Fruit fly (Drosophila melanogaster) whole organism, embryonic: Measurements from ENCODE around the gene Lerp.

Experiments used
- Atf-2 ChIP-seq: fragments of 200-800 bp; sonication (Bioruptor generic); optimal IDR thresholded peaks from 2 replicates; lab custom pipeline; 2016; ENCODE audit warnings: missing biosample characterization, missing genetic modification characterization
- Bdp1 ChIP-seq: fragments of 200-800 bp; sonication (Bioruptor generic); optimal IDR thresholded peaks from 3 replicates; lab custom pipeline; 2016; ENCODE audit warnings: missing biosample characterization, missing genetic modification characterization
- CG10209 ChIP-seq: fragments of 200-800 bp; sonication (Bioruptor generic); optimal IDR thresholded peaks from 3 replicates; lab custom pipeline; 2017; ENCODE audit warnings: missing biosample characterization, mild to moderate bottlenecking, missing genetic modification characterization, missing genetic modification reagents
- CG1024 ChIP-seq: fragments of 200-800 bp; sonication (Bioruptor generic); IDR thresholded peaks from 2 replicates; pipeline ENCODE4 v1.3.6; 2022; ENCODE audit warnings: missing biosample characterization, missing genetic modification characterization
- CG10274 ChIP-seq: fragments of 200-800 bp; sonication (Bioruptor generic); optimal IDR thresholded peaks from 3 replicates; lab custom pipeline; 2017; ENCODE audit warnings: missing biosample characterization, mild to moderate bottlenecking, missing genetic modification characterization
- CG10431 ChIP-seq: fragments of 200-800 bp; sonication (Bioruptor generic); optimal IDR thresholded peaks from 3 replicates; lab custom pipeline; 2018; ENCODE audit warnings: missing biosample characterization, mild to moderate bottlenecking, missing genetic modification characterization
- CG11085 ChIP-seq: fragments of 200-800 bp; sonication (Bioruptor generic); IDR thresholded peaks from 2 replicates; pipeline ENCODE4 v1.3.6; 2022; ENCODE audit warnings: missing biosample characterization, missing genetic modification characterization
- CG11504 ChIP-seq: fragments of 200-800 bp; sonication (Bioruptor generic); optimal IDR thresholded peaks from 3 replicates; lab custom pipeline; 2019; ENCODE audit warnings: missing biosample characterization, mild to moderate bottlenecking, missing genetic modification characterization, moderate library complexity
- CG13624 ChIP-seq: fragments of 200-800 bp; sonication (Bioruptor generic); optimal IDR thresholded peaks from 2 replicates; lab custom pipeline; 2016; ENCODE audit warnings: missing biosample characterization, missing genetic modification characterization
- CG1529 ChIP-seq: fragments of 200-800 bp; sonication (Bioruptor generic); optimal IDR thresholded peaks from 3 replicates; lab custom pipeline; 2018; ENCODE audit warnings: missing biosample characterization, missing genetic modification characterization
- CG18262 ChIP-seq: fragments of 200-800 bp; optimal IDR thresholded peaks from 3 replicates; lab custom pipeline; 2019; ENCODE audit warnings: missing biosample characterization, mild to moderate bottlenecking, missing genetic modification characterization, moderate library complexity
- CG2889 ChIP-seq: fragments of 200-800 bp; sonication (Bioruptor generic); IDR thresholded peaks from 3 replicates; pipeline ENCODE4 v1.3.6; 2022; ENCODE audit warnings: missing biosample characterization, missing genetic modification characterization
- CG30403 ChIP-seq: fragments of 200-800 bp; sonication (Bioruptor generic); optimal IDR thresholded peaks from 3 replicates; lab custom pipeline; 2016; ENCODE audit warnings: missing biosample characterization, missing genetic modification characterization
- CG9215 ChIP-seq: fragments of 200-800 bp; sonication (Bioruptor generic); IDR thresholded peaks from 2 replicates; pipeline ENCODE4 v1.3.6; 2022; ENCODE audit warnings: missing biosample characterization, missing genetic modification characterization
- CkIIα-i1 ChIP-seq: fragments of 200-800 bp; sonication (Bioruptor generic); IDR thresholded peaks from 2 replicates; pipeline ENCODE4 v1.3.6; 2022; ENCODE audit warnings: missing biosample characterization, missing genetic modification characterization
- Ets65A ChIP-seq: fragments of 200-800 bp; sonication (Bioruptor generic); peaks from one replicate; lab custom pipeline; 2016; ENCODE audit warnings: missing biosample characterization, missing genetic modification characterization
- Fer2 ChIP-seq: fragments of 200-800 bp; sonication (Bioruptor generic); optimal IDR thresholded peaks from 2 replicates; lab custom pipeline; 2018; ENCODE audit warnings: missing biosample characterization, mild to moderate bottlenecking, missing genetic modification characterization, moderate library complexity
- Gsc ChIP-seq: fragments of 200-800 bp; sonication (Bioruptor generic); IDR thresholded peaks from 2 replicates; pipeline ENCODE4 v1.3.6; 2022; ENCODE audit warnings: missing biosample characterization, missing genetic modification characterization
- Jarid2 ChIP-seq: fragments of 200-800 bp; sonication (Bioruptor generic); optimal IDR thresholded peaks from 3 replicates; lab custom pipeline; 2017; ENCODE audit warnings: mild to moderate bottlenecking, missing biosample characterization, missing genetic modification reagents, missing genetic modification characterization
- MBD-R2 ChIP-seq: fragments of 200-800 bp; sonication (Bioruptor generic); IDR thresholded peaks from 2 replicates; pipeline ENCODE4 v1.3.6; 2022; ENCODE audit warnings: missing biosample characterization, missing genetic modification characterization
- Meics ChIP-seq: fragments of 200-800 bp; sonication (Bioruptor generic); optimal IDR thresholded peaks from 2 replicates; lab custom pipeline; 2017; ENCODE audit warnings: missing biosample characterization, mild to moderate bottlenecking, missing genetic modification characterization
- Mes4 ChIP-seq: fragments of 200-800 bp; sonication (Bioruptor generic); optimal IDR thresholded peaks from 2 replicates; lab custom pipeline; 2016; ENCODE audit warnings: missing biosample characterization, missing genetic modification characterization
- Neu2 ChIP-seq: fragments of 200-800 bp; sonication (Bioruptor generic); optimal IDR thresholded peaks from 3 replicates; lab custom pipeline; 2016; ENCODE audit warnings: missing biosample characterization, missing genetic modification characterization, borderline replicate concordance
- Ptx1 ChIP-seq: fragments of 200-800 bp; sonication (Bioruptor generic); IDR thresholded peaks from 2 replicates; pipeline ENCODE4 v1.3.6; 2022; ENCODE audit warnings: missing biosample characterization, missing genetic modification characterization
- Sox100B ChIP-seq: fragments of 200-800 bp; sonication (Bioruptor generic); optimal IDR thresholded peaks from 3 replicates; lab custom pipeline; 2018; ENCODE audit warnings: missing biosample characterization, mild to moderate bottlenecking, missing genetic modification characterization
- Sry-δ ChIP-seq: fragments of 200-800 bp; sonication (Bioruptor generic); optimal IDR thresholded peaks from 2 replicates; lab custom pipeline; 2016; ENCODE audit warnings: missing biosample characterization, missing genetic modification characterization
- Xbp1 ChIP-seq: fragments of 200-800 bp; sonication (Bioruptor generic); optimal IDR thresholded peaks from 3 replicates; lab custom pipeline; 2016; ENCODE audit warnings: missing biosample characterization, mild to moderate bottlenecking, missing genetic modification characterization
- ac ChIP-seq: fragments of 200-800 bp; sonication (Bioruptor generic); optimal IDR thresholded peaks from 3 replicates; lab custom pipeline; 2017; ENCODE audit warnings: missing biosample characterization, mild to moderate bottlenecking, missing genetic modification characterization
- bab2 ChIP-seq: fragments of 200-800 bp; sonication (Bioruptor generic); optimal IDR thresholded peaks from 2 replicates; lab custom pipeline; 2016; ENCODE audit warnings: missing biosample characterization, missing genetic modification characterization
- cad ChIP-seq: fragments of >200 bp; optimal IDR thresholded peaks from 2 replicates; lab custom pipeline; 2017; ENCODE audit warnings: missing biosample characterization, missing genetic modification characterization
- chinmo ChIP-seq: fragments of 200-800 bp; sonication (Bioruptor generic); IDR thresholded peaks from 4 replicates; pipeline ENCODE4 v1.3.6; 2022; ENCODE audit warnings: missing biosample characterization, missing genetic modification characterization; ENCODE audit not compliant: partially characterized antibody
- chm ChIP-seq: fragments of 200-800 bp; sonication (Bioruptor generic); IDR thresholded peaks from 2 replicates; pipeline ENCODE4 v1.3.6; 2022; ENCODE audit warnings: missing biosample characterization, missing genetic modification characterization
- ci ChIP-seq: fragments of 200-800 bp; sonication (Bioruptor generic); IDR thresholded peaks from 3 replicates; pipeline ENCODE4 v1.3.6; 2022; ENCODE audit warnings: missing biosample characterization, missing genetic modification characterization
- dysf ChIP-seq: fragments of 200-800 bp; sonication (Bioruptor generic); IDR thresholded peaks from 3 replicates; pipeline ENCODE4 v1.3.6; 2022; ENCODE audit warnings: missing biosample characterization, missing genetic modification characterization
- gcm ChIP-seq: fragments of 200-800 bp; sonication (Bioruptor generic); optimal IDR thresholded peaks from 2 replicates; lab custom pipeline; 2019; ENCODE audit warnings: missing biosample characterization, mild to moderate bottlenecking, missing genetic modification characterization, moderate library complexity
- gcm2 ChIP-seq: fragments of 200-800 bp; sonication (Bioruptor generic); optimal IDR thresholded peaks from 2 replicates; lab custom pipeline; 2016; ENCODE audit warnings: missing biosample characterization, missing genetic modification characterization
- inv ChIP-seq: fragments of 200-800 bp; sonication (Bioruptor generic); IDR thresholded peaks from 2 replicates; pipeline ENCODE4 v1.3.6; 2022; ENCODE audit warnings: missing biosample characterization, missing genetic modification characterization; ENCODE audit not compliant: partially characterized antibody
- phol ChIP-seq: fragments of 200-800 bp; sonication (Bioruptor generic); optimal IDR thresholded peaks from 3 replicates; lab custom pipeline; 2018; ENCODE audit warnings: missing biosample characterization, mild to moderate bottlenecking, missing genetic modification characterization, moderate library complexity
- pros ChIP-seq: fragments of 200-800 bp; sonication (Bioruptor generic); optimal IDR thresholded peaks from 3 replicates; lab custom pipeline; 2019; ENCODE audit warnings: missing biosample characterization, mild to moderate bottlenecking, missing genetic modification characterization, moderate library complexity
- rib ChIP-seq: fragments of 200-800 bp; sonication (Bioruptor generic); IDR thresholded peaks from 2 replicates; pipeline ENCODE4 v1.3.6; 2022; ENCODE audit warnings: missing biosample characterization, missing genetic modification characterization
- sd ChIP-seq: fragments of 200-800 bp; sonication (Bioruptor generic); optimal IDR thresholded peaks from 3 replicates; lab custom pipeline; 2018; ENCODE audit warnings: missing biosample characterization, mild to moderate bottlenecking, missing genetic modification characterization, moderate library complexity
- sob ChIP-seq: fragments of 200-800 bp; sonication (Bioruptor generic); IDR thresholded peaks from 2 replicates; pipeline ENCODE4 v1.3.6; 2022; ENCODE audit warnings: missing biosample characterization, missing genetic modification characterization
- sqz ChIP-seq: fragments of 200-800 bp; sonication (Bioruptor generic); optimal IDR thresholded peaks from 3 replicates; lab custom pipeline; 2018; ENCODE audit warnings: missing biosample characterization, mild to moderate bottlenecking, missing genetic modification characterization
- sr ChIP-seq: fragments of 200-800 bp; sonication (Bioruptor generic); IDR thresholded peaks from 3 replicates; pipeline ENCODE4 v1.3.6; 2022; ENCODE audit warnings: missing biosample characterization, missing genetic modification characterization
- tio ChIP-seq: fragments of 200-800 bp; sonication (Bioruptor generic); optimal IDR thresholded peaks from 2 replicates; lab custom pipeline; 2017; ENCODE audit warnings: missing biosample characterization, missing genetic modification characterization, inconsistent platforms
- vvl ChIP-seq: fragments of 200-800 bp; sonication (Bioruptor generic); IDR thresholded peaks from 2 replicates; pipeline ENCODE4 v1.3.6; 2022; ENCODE audit warnings: missing biosample characterization, missing genetic modification characterization
- zen ChIP-seq: fragments of 200-800 bp; sonication (Bioruptor generic); optimal IDR thresholded peaks from 3 replicates; lab custom pipeline; 2018; ENCODE audit warnings: missing biosample characterization, mild to moderate bottlenecking, missing genetic modification characterization, moderate library complexity

The Lerp gene

DNA sequence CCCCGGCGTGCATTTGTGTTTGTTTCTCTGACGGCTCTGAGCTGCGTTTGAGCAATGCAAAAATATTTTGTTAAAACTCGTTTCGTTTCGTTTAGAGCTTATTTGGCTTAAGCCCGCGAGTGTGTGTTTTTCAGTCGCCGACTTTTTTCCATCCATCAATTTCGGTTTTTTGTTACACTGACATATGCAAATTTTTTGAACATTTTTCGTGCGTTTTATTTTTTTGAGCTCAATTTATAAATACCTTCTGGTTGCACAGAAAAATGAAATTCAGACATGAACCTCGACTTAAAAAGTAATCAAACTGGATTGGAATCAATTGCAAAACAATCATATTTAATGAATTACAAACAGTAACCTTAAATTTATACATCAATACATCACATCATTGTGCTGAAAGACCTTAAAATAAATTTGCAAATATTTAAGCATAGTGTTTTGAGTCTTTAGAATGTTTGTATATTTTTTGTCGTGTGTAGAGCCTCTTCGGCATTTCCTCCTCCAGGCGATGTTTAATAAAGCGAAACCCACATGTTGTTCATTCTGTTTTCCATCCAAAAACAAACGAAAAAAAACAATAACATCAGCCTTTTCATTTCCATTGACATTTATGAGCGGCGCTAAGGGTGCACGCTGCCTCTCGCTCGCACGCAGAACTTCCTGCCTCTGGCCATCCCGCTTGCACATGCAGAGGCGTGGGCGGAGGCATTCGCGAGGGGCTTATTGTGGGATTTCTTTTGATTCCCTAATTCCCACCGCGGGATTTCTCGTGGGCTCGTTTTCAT lies 19.5 kb upstream of the Lerp start (continued):
- TF ChIP-seq Ets65A (GFP tag; lab: Kevin White, UChicago) (no peak), Xbp1 (GFP tag; lab: Kevin White, UChicago) (no peak), CG2889 (GFP tag; lab: Robert Waterston, UW) (no peak), CG1024 (GFP tag; lab: Robert Waterston, UW) (no peak), phol (tag; lab: Kevin White, UChicago) (no peak), CG9215 (GFP tag; lab: Robert Waterston, UW) (no peak), inv (GFP tag; lab: Robert Waterston, UW) (no peak), Mes4 (no peak), Sry-δ (GFP tag; lab: Kevin White, UChicago) (no peak), chinmo (GFP tag; lab: Robert Waterston, UW) (0 out of 4 replicates have a peak, but pooled peaks have one; percentile 53), dysf (GFP tag; lab: Robert Waterston, UW) (0 out of 3 replicates have a peak, but pooled peaks have one; percentile 29), Atf-2 (GFP tag; lab: Kevin White, UChicago) (no peak), CG13624 (GFP tag; lab: Kevin White, UChicago) (no peak), ci (no peak), sd (tag; lab: Kevin White, UChicago) (no peak), Sox100B (GFP tag; lab: Kevin White, UChicago) (no peak), ac (GFP tag; lab: Kevin White, UChicago) (no peak), Fer2 (tag; lab: Kevin White, UChicago) (no peak), rib (GFP tag; lab: Robert Waterston, UW) (no peak), cad (GFP tag; lab: Kevin White, UChicago) (peak; percentile 87), zen (peak; percentile 11), Ptx1 (no peak), Meics (GFP tag; lab: Kevin White, UChicago) (no peak), tio (GFP tag; lab: Kevin White, UChicago) (no peak), CG11085 (GFP tag; lab: Robert Waterston, UW) (no peak), sr (GFP tag; lab: Robert Waterston, UW) (peak; percentile 65; the same call in 1 of the 3 replicates), CG30403 (GFP tag; lab: Kevin White, UChicago) (no peak), CG11504 (tag; lab: Kevin White, UChicago) (no peak), CG10209 (GFP tag; lab: Kevin White, UChicago) (no peak), gcm (GFP tag; lab: Kevin White, UChicago) (peak; percentile 15), CG1529 (GFP tag; lab: Kevin White, UChicago) (no peak), vvl (GFP tag; lab: Robert Waterston, UW) (0 out of 2 replicates have a peak, but pooled peaks have one; percentile 23), Neu2 (no peak), MBD-R2 (GFP tag; lab: Robert Waterston, UW) (no peak), CkIIα-i1 (GFP tag; lab: Robert Waterston, UW) (no peak), Gsc (GFP tag; lab: Robert Waterston, UW) (no peak), CG18262 (tag; lab: Kevin White, UChicago) (no peak), Bdp1 (GFP tag; lab: Kevin White, UChicago) (no peak), Jarid2 (peak; percentile 12), CG10274 (GFP tag; lab: Kevin White, UChicago) (no peak), bab2 (no peak), chm (peak; percentile 64), gcm2 (GFP tag; lab: Kevin White, UChicago) (no peak), CG10431 (no peak), sob (GFP tag; lab: Robert Waterston, UW) (0 out of 2 replicates have a peak, but pooled peaks have one; percentile 12), pros (GFP tag; lab: Kevin White, UChicago) (peak; percentile 2), sqz (GFP tag; lab: Kevin White, UChicago) (no peak)
